Worm (Caenorhabditis elegans): Measurements from ENCODE around the gene srw-15.
"Not testable (repeated sequence)": the region's sequence is repeated elsewhere in the genome, so short reads cannot be mapped to it uniquely, and the experiment has no call there.

srw-15 gene

DNA sequence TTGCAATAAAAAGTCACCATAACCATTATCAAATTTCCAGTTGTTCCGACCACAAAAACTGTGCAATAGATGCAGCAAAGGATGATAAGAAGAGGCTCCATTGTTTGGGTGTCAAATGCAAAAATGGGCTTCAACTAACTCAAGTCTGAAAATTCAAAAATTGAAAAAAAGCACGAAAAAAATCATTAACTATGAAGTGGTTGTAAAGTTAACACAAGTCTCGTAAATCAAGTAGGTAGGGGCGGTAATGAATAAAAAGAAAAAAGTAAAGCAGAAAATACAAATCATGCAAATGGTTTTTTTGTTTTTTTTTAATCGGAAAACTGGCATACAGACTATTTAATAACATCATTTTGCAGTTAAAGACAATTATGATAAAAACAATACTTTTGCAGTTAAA is 26.3 kb downstream of the srw-15 start, which contains the start of gene srsx-39:
Gene srsx-39, minus strand, starts transcription at position 101 of the 400 bp plus-strand sequence.
- not testable (repeated sequence) for TF ChIP-seq tbx-7 (tag; optimal IDR thresholded peaks at IDR 0.05); mec-3 (tag; optimal IDR thresholded peaks at IDR 0.05; ENCODE audit: borderline replicate concordance); dmd-4 (tag; optimal IDR thresholded peaks at IDR 0.05; ENCODE audit: borderline replicate concordance)

DNA sequence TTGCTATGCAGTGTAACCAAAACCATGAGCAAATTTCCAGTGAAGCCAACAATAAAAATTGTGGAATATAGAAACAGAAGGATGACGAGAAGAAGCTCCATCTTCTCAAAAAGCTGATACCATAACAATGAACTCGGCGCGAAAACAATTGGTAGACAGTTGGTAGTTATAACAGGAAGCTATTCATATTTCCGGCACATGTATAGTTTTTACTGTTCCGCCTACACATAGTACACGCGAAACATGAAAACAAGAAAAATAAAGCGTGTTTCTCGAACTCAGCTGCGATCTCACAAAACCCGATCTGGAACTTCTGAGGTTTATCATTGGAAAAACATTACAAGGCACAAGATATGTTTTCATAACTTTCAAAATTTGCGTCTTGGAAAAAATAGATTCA is 28.7 kb downstream of the srw-15 start, which contains the start of gene srsx-37:
Gene srsx-37, minus strand, starts transcription at position 101 of the 400 bp plus-strand sequence.
- TF ChIP-seq sox-2 (GFP tag; IDR thresholded peaks at IDR 0.05) (no peak), ama-1 (optimal IDR thresholded peaks at IDR 0.05) (no peak), ceh-30 (tag; optimal IDR thresholded peaks at IDR 0.05) (no peak), lim-6 (tag; optimal IDR thresholded peaks at IDR 0.05) (no peak), ztf-16 (tag; optimal IDR thresholded peaks at IDR 0.05) (no peak), sdc-2 (tag; optimal IDR thresholded peaks at IDR 0.05) (no peak), hlh-13 (GFP tag; optimal IDR thresholded peaks at IDR 0.05) (no peak), C38D4.7 (GFP tag; optimal IDR thresholded peaks at IDR 0.05) (no peak), T23F11.4 (GFP tag; optimal IDR thresholded peaks at IDR 0.05) (no peak), ceh-22 (tag; optimal IDR thresholded peaks at IDR 0.05) (no peak), pag-3 (tag; optimal IDR thresholded peaks at IDR 0.05; ENCODE audit: borderline replicate concordance) (no peak), unc-86 (tag; optimal IDR thresholded peaks at IDR 0.05) (no peak), Y22D7AL.16 (tag; optimal IDR thresholded peaks at IDR 0.05) (no peak), elt-4 (tag; optimal IDR thresholded peaks at IDR 0.05) (no peak), pqm-1 (tag; optimal IDR thresholded peaks at IDR 0.05) (no peak), zip-5 (tag; optimal IDR thresholded peaks at IDR 0.05) (no peak)

DNA sequence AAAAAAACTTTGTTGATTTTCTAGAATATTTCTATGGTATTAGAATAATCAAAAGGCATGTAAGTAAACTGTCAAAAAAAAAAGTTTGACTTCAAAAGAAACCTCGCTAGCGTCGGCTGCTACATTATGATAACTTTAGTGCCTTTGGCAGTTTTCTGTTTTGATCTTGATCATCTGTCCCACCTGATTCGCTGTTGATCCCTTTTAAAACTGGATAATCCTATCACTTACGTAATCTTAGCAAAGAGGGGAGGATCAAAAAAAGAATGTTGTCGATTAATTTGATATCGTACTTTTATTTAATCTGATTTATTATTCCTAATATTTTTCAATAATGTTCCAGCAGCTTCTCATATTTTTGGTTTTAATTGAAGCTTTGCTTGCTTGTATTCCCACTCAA is 29.6 kb downstream of the srw-15 start, which contains the start of gene M01B2.8:
Gene M01B2.8, plus strand, starts transcription at position 301 of the 400 bp plus-strand sequence.
- no peak for TF ChIP-seq madf-2 (tag; optimal IDR thresholded peaks at IDR 0.05)
- no peak for TF ChIP-seq ceh-6 (GFP tag; optimal IDR thresholded peaks at IDR 0.05)
- no peak for TF ChIP-seq lim-6 (tag; optimal IDR thresholded peaks at IDR 0.05)
- no peak for TF ChIP-seq ets-4 (tag; optimal IDR thresholded peaks at IDR 0.05)
- TF ChIP-seq sdc-2 (tag; optimal IDR thresholded peaks at IDR 0.05) = no peak
- no peak for TF ChIP-seq hlh-13 (GFP tag; optimal IDR thresholded peaks at IDR 0.05)
- TF ChIP-seq fkh-6 (tag; optimal IDR thresholded peaks at IDR 0.05) = no peak
- TF ChIP-seq unc-86 (tag; optimal IDR thresholded peaks at IDR 0.05) = no peak
- TF ChIP-seq unc-55 (GFP tag; optimal IDR thresholded peaks at IDR 0.05) = no peak
- TF ChIP-seq ceh-48 (tag; optimal IDR thresholded peaks at IDR 0.05) = no peak
- TF ChIP-seq ahr-1 (tag; optimal IDR thresholded peaks at IDR 0.05) = no peak
- TF ChIP-seq dve-1 (tag; optimal IDR thresholded peaks at IDR 0.05) = no peak
- no peak for TF ChIP-seq unc-3 (GFP tag; conservative IDR thresholded peaks at IDR 0.05)
- no peak for TF ChIP-seq unc-3 (tag; optimal IDR thresholded peaks at IDR 0.05)
- TF ChIP-seq hlh-8 (tag; optimal IDR thresholded peaks at IDR 0.05) = no peak
- TF ChIP-seq dmd-4 (tag; optimal IDR thresholded peaks at IDR 0.05; ENCODE audit: borderline replicate concordance) = no peak
- no peak for TF ChIP-seq rnt-1 (tag; optimal IDR thresholded peaks at IDR 0.05)
- no peak for TF ChIP-seq ceh-30 (tag; optimal IDR thresholded peaks at IDR 0.05)

DNA sequence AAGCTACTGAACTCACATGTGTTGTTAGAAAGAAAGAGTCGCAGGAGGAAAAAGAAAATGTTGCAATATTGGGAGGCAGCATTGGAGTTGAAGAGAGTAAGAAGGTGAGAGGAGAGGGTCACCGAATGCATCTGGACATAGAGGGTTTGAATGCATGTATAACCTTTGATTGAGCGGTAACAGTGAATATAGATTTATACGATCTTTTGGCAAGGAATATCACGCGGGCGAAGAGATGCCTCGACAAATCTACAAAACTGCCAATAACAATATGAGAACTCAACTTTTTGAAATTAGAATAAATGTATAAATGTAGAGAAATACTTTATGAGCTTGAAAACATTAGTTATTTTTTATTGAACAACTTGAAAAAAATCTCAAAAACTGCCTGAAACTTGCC is 32.0 kb downstream of the srw-15 start, which contains the start of gene M01B2.10:
Gene M01B2.10, minus strand, starts transcription at position 101 of the 400 bp plus-strand sequence.
- TF ChIP-seq zip-5, pha-2, syd-9 (tag; optimal IDR thresholded peaks at IDR 0.05): not testable (repeated sequence)

DNA sequence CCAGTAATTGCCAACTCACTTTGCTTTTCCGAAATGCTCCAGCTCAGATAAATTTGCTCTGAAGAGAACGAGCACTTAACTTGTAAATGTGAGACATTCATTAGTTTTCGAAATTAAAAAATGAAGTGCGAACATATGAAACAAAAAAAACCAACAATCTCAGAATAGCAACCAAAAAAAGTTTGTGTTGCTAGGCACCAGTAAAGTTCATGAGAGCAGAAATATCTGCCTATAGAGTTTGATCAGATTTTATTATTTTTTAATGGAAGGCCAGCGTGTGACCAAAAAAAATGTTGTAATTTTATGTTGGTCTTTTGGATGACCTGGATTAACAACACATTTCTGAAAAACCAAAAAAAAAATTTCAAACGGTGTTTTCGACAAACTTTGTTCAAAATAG is 33.8 kb downstream of the srw-15 start, which contains the start of gene M01B2.12:
Gene M01B2.12, minus strand, starts transcription at position 101 of the 400 bp plus-strand sequence.
- TF ChIP-seq sox-2 (GFP tag; IDR thresholded peaks at IDR 0.05) = no peak

DNA sequence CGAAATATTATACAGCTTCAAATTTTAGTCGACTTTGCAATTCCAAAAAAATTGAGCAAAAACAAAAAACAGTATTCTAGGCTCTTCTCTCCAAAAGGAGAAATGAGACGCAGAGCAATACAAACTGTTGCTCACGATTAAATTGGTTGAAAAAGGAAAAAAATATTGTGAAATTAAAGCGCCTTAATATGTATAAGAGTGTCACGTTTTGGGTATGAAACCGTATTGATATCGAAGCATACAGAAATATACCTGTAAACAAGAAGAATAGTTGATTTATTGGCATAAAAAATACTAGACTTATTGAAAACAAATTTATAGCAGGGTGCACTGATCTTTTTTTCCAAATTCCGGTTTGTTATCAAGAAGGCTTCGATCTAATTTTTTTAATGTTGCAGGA is 35.5 kb downstream of the srw-15 start, which contains the start of gene M01B2.13:
Gene M01B2.13, minus strand, starts transcription at position 101 of the 400 bp plus-strand sequence.
- TF ChIP-seq rnt-1 (tag; optimal IDR thresholded peaks at IDR 0.05) (no peak), hlh-6 (tag; optimal IDR thresholded peaks at IDR 0.05) (no peak), mec-3 (tag; optimal IDR thresholded peaks at IDR 0.05; ENCODE audit: borderline replicate concordance) (no peak), odd-2 (tag; optimal IDR thresholded peaks at IDR 0.05) (no peak), nhr-11 (tag; optimal IDR thresholded peaks at IDR 0.05) (no peak), C08G9.2 (tag; optimal IDR thresholded peaks at IDR 0.05) (no peak), unc-42 (tag; optimal IDR thresholded peaks at IDR 0.05) (no peak), ceh-30 (tag; optimal IDR thresholded peaks at IDR 0.05) (no peak), elt-4 (tag; optimal IDR thresholded peaks at IDR 0.05) (no peak), tbx-7 (tag; optimal IDR thresholded peaks at IDR 0.05) (no peak), madf-2 (tag; optimal IDR thresholded peaks at IDR 0.05) (no peak), K09A11.1 (tag; optimal IDR thresholded peaks at IDR 0.05; ENCODE audit: insufficient read depth) (no peak), lim-6 (tag; optimal IDR thresholded peaks at IDR 0.05) (no peak), sox-4 (tag; optimal IDR thresholded peaks at IDR 0.05) (no peak), ceh-14 (tag; optimal IDR thresholded peaks at IDR 0.05) (no peak), gmeb-2 (tag; optimal IDR thresholded peaks at IDR 0.05) (no peak), ama-1 (optimal IDR thresholded peaks at IDR 0.05) (no peak)
